Worm (Caenorhabditis elegans) whole organism, L4 larva: ENCODE results near the gene D1086.19.
"Not testable (repeated sequence)": the region's sequence is repeated elsewhere in the genome, so short reads cannot be mapped to it uniquely, and the experiment has no call there.

Experiments
- F10B5.3 ChIP-seq: sonication (generic microtip); optimal IDR thresholded peaks from 2 replicates; lab custom pipeline; 2016; ENCODE audit warnings: mild to moderate bottlenecking, missing genetic modification characterization, missing compliant biosample characterization
- F37D6.2 ChIP-seq: sonication (generic microtip); optimal IDR thresholded peaks from 2 replicates; lab custom pipeline; 2016; ENCODE audit warnings: mild to moderate bottlenecking, missing genetic modification characterization, missing compliant biosample characterization
- F49E8.2 ChIP-seq: sonication (generic microtip); optimal IDR thresholded peaks from 2 replicates; lab custom pipeline; 2016; ENCODE audit warnings: missing compliant biosample characterization, mild to moderate bottlenecking, missing genetic modification characterization, borderline replicate concordance
- T26A8.4 ChIP-seq: fragments of 200-800 bp; sonication (Bioruptor generic); IDR thresholded peaks from 2 replicates; pipeline ENCODE4 v1.3.6; 2022; ENCODE audit warnings: missing genetic modification characterization, missing compliant biosample characterization
- Y105C5A.15 ChIP-seq: fragments of 200-800 bp; sonication (Bioruptor generic); IDR thresholded peaks from 2 replicates; pipeline ENCODE4 v1.3.6; 2022; ENCODE audit warnings: missing genetic modification characterization, missing compliant biosample characterization
- Y48G9A.11 ChIP-seq: fragments of 200-800 bp; sonication (Bioruptor generic); IDR thresholded peaks from 2 replicates; pipeline ENCODE4 v1.3.6; 2022; ENCODE audit warnings: missing genetic modification reagents, missing genetic modification characterization, missing compliant biosample characterization
- Y75B8A.6 ChIP-seq: fragments of 200-800 bp; sonication (Bioruptor generic); IDR thresholded peaks from 2 replicates; pipeline ENCODE4 v1.3.6; 2022; ENCODE audit warnings: missing genetic modification reagents, missing genetic modification characterization, missing compliant biosample characterization
- ZK337.2 ChIP-seq: fragments of 200-800 bp; sonication (Bioruptor generic); IDR thresholded peaks from 2 replicates; pipeline ENCODE4 v1.3.6; 2022; ENCODE audit warnings: missing genetic modification reagents, missing genetic modification characterization, missing compliant biosample characterization
- ZK546.5 ChIP-seq, 2 experiments: sonication (generic microtip); optimal IDR thresholded peaks; 2 replicates each; lab custom pipeline; 2017; ENCODE audit warnings: missing biosample characterization in 2 of 2, missing genetic modification characterization in 2 of 2
- aha-1 ChIP-seq: fragments of 150-350 bp; peaks from one replicate; lab custom pipeline; 2014; ENCODE audit warnings: missing biosample characterization, missing genetic modification characterization
- ceh-20 ChIP-seq: fragments of 200-800 bp; sonication (Bioruptor generic); IDR thresholded peaks from 2 replicates; pipeline ENCODE4 v1.3.6; 2022; ENCODE audit warnings: missing genetic modification reagents, missing genetic modification characterization, missing compliant biosample characterization
- ceh-32 ChIP-seq: sonication (generic microtip); optimal IDR thresholded peaks from 2 replicates; lab custom pipeline; 2016; ENCODE audit warnings: mild to moderate bottlenecking, missing genetic modification characterization, missing compliant biosample characterization; ENCODE audit not compliant: poor library complexity
- ctbp-1 ChIP-seq: fragments of 200-800 bp; sonication (Bioruptor generic); IDR thresholded peaks from 2 replicates; pipeline ENCODE4 v1.3.6; 2022; ENCODE audit warnings: missing genetic modification reagents, missing genetic modification characterization, missing compliant biosample characterization
- daf-8 ChIP-seq: fragments of 200-800 bp; sonication (Bioruptor generic); IDR thresholded peaks from 2 replicates; pipeline ENCODE4 v1.3.6; 2022; ENCODE audit warnings: missing genetic modification characterization, missing compliant biosample characterization
- dmd-9 ChIP-seq: fragments of 200-800 bp; sonication (Bioruptor generic); IDR thresholded peaks from 2 replicates; pipeline ENCODE4 v1.3.6; 2022; ENCODE audit warnings: missing genetic modification reagents, missing genetic modification characterization, missing compliant biosample characterization
- dpl-1 ChIP-seq: fragments of 150-350 bp; optimal IDR thresholded peaks from 2 replicates; lab custom pipeline; 2014; ENCODE audit warnings: missing biosample characterization, missing genetic modification reagents, missing genetic modification characterization
- duxl-1 ChIP-seq: sonication (generic microtip); optimal IDR thresholded peaks from 2 replicates; lab custom pipeline; 2016; ENCODE audit warnings: mild to moderate bottlenecking, missing genetic modification characterization, moderate library complexity, missing compliant biosample characterization; ENCODE audit not compliant: poor library complexity
- gei-8 ChIP-seq: fragments of 200-800 bp; sonication (Bioruptor generic); optimal IDR thresholded peaks from 2 replicates; lab custom pipeline; 2018; ENCODE audit warnings: mild to moderate bottlenecking, missing genetic modification characterization, missing compliant biosample characterization
- hif-1 ChIP-seq, 2 experiments: sonication (generic microtip); optimal IDR thresholded peaks; 2 replicates each; lab custom pipeline; 2016 to 2017; ENCODE audit warnings: missing compliant biosample characterization in 2 of 2, missing genetic modification characterization in 2 of 2, missing genetic modification reagents in 2 of 2, missing genotype in 2 of 2, mild to moderate bottlenecking in 1 of 2
- hlh-11 ChIP-seq: fragments of 200-800 bp; sonication (Bioruptor generic); optimal IDR thresholded peaks from 2 replicates; lab custom pipeline; 2018; ENCODE audit warnings: mild to moderate bottlenecking, missing genetic modification characterization, missing compliant biosample characterization
- hlh-30 ChIP-seq: sonication (generic microtip); optimal IDR thresholded peaks from 2 replicates; lab custom pipeline; 2017; ENCODE audit warnings: antibody characterized with exemption, mild to moderate bottlenecking, missing genetic modification characterization, missing compliant biosample characterization; ENCODE audit not compliant: insufficient read depth
- jun-1 ChIP-seq: fragments of 150-350 bp; optimal IDR thresholded peaks from 2 replicates; lab custom pipeline; 2014; ENCODE audit warnings: missing biosample characterization, missing genetic modification reagents, missing genetic modification characterization
- lin-13 ChIP-seq: fragments of 150-350 bp; optimal IDR thresholded peaks from 2 replicates; lab custom pipeline; 2014; ENCODE audit warnings: missing biosample characterization, missing genetic modification reagents, missing genetic modification characterization
- lin-15B ChIP-seq: fragments of 150-350 bp; sonication (generic microtip); optimal IDR thresholded peaks from 3 replicates; lab custom pipeline; 2014; ENCODE audit warnings: missing biosample characterization, missing genetic modification characterization
- lin-38 ChIP-seq: fragments of 200-800 bp; sonication (Bioruptor generic); IDR thresholded peaks from 2 replicates; pipeline ENCODE4 v1.3.6; 2022; ENCODE audit warnings: missing genetic modification reagents, missing genetic modification characterization, missing compliant biosample characterization
- madf-5 ChIP-seq, 2 experiments: fragments of 200-800 bp; sonication (Bioruptor generic); IDR thresholded peaks; 2 replicates each; pipeline ENCODE4 v1.3.6; 2022; ENCODE audit warnings: missing compliant biosample characterization in 2 of 2, missing genetic modification characterization in 2 of 2
- madf-9 ChIP-seq: fragments of 200-800 bp; sonication (Bioruptor generic); conservative IDR thresholded peaks from 2 replicates; pipeline ENCODE4 v1.3.6; 2022; ENCODE audit warnings: missing genetic modification reagents, missing genetic modification characterization, missing compliant biosample characterization
- mdt-29 ChIP-seq: fragments of 200-800 bp; sonication (Bioruptor generic); IDR thresholded peaks from 2 replicates; pipeline ENCODE4 v1.3.6; 2022; ENCODE audit warnings: missing genetic modification reagents, missing genetic modification characterization, missing compliant biosample characterization
- mep-1 ChIP-seq: fragments of 150-350 bp; sonication (generic microtip); optimal IDR thresholded peaks from 3 replicates; lab custom pipeline; 2014; ENCODE audit warnings: missing biosample characterization, missing genetic modification characterization
- mxl-2 ChIP-seq: fragments of 200-800 bp; sonication (Bioruptor generic); conservative IDR thresholded peaks from 2 replicates; pipeline ENCODE4 v1.3.6; 2022; ENCODE audit warnings: missing genetic modification reagents, missing genetic modification characterization, missing compliant biosample characterization
- mxl-3 ChIP-seq: fragments of 200-800 bp; sonication (Bioruptor generic); optimal IDR thresholded peaks from 2 replicates; lab custom pipeline; 2018; ENCODE audit warnings: mild to moderate bottlenecking, missing genetic modification characterization, missing compliant biosample characterization
- nhr-11 ChIP-seq: fragments of 150-350 bp; optimal IDR thresholded peaks from 2 replicates; lab custom pipeline; 2014; ENCODE audit warnings: missing biosample characterization, missing genetic modification characterization
- nhr-28 ChIP-seq: fragments of 150-350 bp; optimal IDR thresholded peaks from 2 replicates; lab custom pipeline; 2014; ENCODE audit warnings: missing biosample characterization, missing genetic modification characterization
- nhr-41 ChIP-seq: fragments of 200-800 bp; sonication (Bioruptor generic); IDR thresholded peaks from 2 replicates; pipeline ENCODE4 v1.3.6; 2022; ENCODE audit warnings: missing genetic modification reagents, missing genetic modification characterization, missing compliant biosample characterization
- nhr-48 ChIP-seq: sonication (generic microtip); optimal IDR thresholded peaks from 2 replicates; lab custom pipeline; 2016; ENCODE audit warnings: mild to moderate bottlenecking, missing genetic modification characterization, missing compliant biosample characterization
- nhr-77 ChIP-seq: fragments of 150-350 bp; optimal IDR thresholded peaks from 2 replicates; lab custom pipeline; 2014; ENCODE audit warnings: missing biosample characterization, missing genetic modification characterization
- pha-4 ChIP-seq, 2 experiments: fragments of 150-350 bp in 1 of 2; fragments of 200-800 bp in 1 of 2; sonication (Bioruptor generic) in 1 of 2; IDR thresholded peaks in 1 of 2; optimal IDR thresholded peaks in 1 of 2; 2 replicates each; pipeline versions ENCODE4 v1.3.6 to Lab custom; 2014 to 2022; ENCODE audit warnings: missing genetic modification characterization in 2 of 2, missing genetic modification reagents in 2 of 2, missing biosample characterization in 1 of 2, missing compliant biosample characterization in 1 of 2
- php-3 ChIP-seq: fragments of 200-800 bp; sonication (Bioruptor generic); IDR thresholded peaks from 2 replicates; pipeline ENCODE4 v1.3.6; 2022; ENCODE audit warnings: missing genetic modification reagents, missing genetic modification characterization, missing compliant biosample characterization
- rbr-2 ChIP-seq: sonication (generic microtip); optimal IDR thresholded peaks from 2 replicates; lab custom pipeline; 2016; ENCODE audit warnings: missing genotype, missing genetic modification characterization, missing compliant biosample characterization
- saeg-2 ChIP-seq: fragments of 200-800 bp; sonication (Bioruptor generic); IDR thresholded peaks from 2 replicates; pipeline ENCODE4 v1.3.6; 2022; ENCODE audit warnings: missing genetic modification reagents, missing genetic modification characterization, missing compliant biosample characterization
- set-16 ChIP-seq: fragments of 200-800 bp; sonication (Bioruptor generic); IDR thresholded peaks from 2 replicates; pipeline ENCODE4 v1.3.6; 2022; ENCODE audit warnings: missing genetic modification reagents, missing genetic modification characterization, missing compliant biosample characterization
- skn-1 ChIP-seq: fragments of 150-350 bp; optimal IDR thresholded peaks from 2 replicates; lab custom pipeline; 2014; ENCODE audit warnings: missing biosample characterization, missing genetic modification characterization
- vab-7 ChIP-seq: fragments of 200-800 bp; sonication (Bioruptor generic); IDR thresholded peaks from 2 replicates; pipeline ENCODE4 v1.3.6; 2022; ENCODE audit warnings: missing genetic modification reagents, missing genetic modification characterization, missing compliant biosample characterization
- zfp-2 ChIP-seq: sonication (generic microtip); optimal IDR thresholded peaks from 2 replicates; lab custom pipeline; 2016; ENCODE audit warnings: mild to moderate bottlenecking, missing genetic modification characterization, missing compliant biosample characterization
- zip-2 ChIP-seq: fragments of 150-350 bp; optimal IDR thresholded peaks from 2 replicates; lab custom pipeline; 2014; ENCODE audit warnings: missing biosample characterization, missing genetic modification characterization

The D1086.19 gene

ce11 chrV:14088051-14088450 is at the start of gene D1086.19:
Gene D1086.19 (plus strand): TSS chrV:14088351.
- TF ChIP-seq ceh-32 = no peak
- no peak for TF ChIP-seq F49E8.2 (tag; lab: Kevin White, UChicago)
- no peak for TF ChIP-seq mxl-3 (GFP tag; lab: Kevin White, UChicago)
- no peak for TF ChIP-seq zfp-2
- no peak for TF ChIP-seq mdt-29
- TF ChIP-seq mep-1 (tag; lab: Kevin White, UChicago) = no peak

DNA sequence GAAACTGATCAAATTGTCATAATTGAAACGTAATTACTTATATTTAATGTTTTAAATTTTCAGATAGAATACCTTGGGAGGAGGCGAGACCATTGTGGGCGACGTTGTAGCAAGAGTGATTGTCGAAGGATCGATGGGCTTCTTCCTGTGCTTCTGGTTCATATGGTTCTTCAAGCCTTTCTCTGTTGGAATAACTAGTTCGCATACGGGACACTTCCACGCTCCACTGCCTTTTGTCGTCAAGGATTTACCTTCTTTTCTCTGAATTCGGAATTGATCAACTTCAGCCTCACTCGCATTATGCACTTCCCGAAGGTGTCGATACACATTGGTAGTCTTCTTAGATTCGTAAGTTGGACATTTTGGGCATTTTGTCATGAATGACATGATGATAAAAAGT is 38.9 kb upstream of the D1086.19 start, which contains the start of gene F58D12.1:
Gene F58D12.1, plus strand, starts transcription at position 301 of the 400 bp plus-strand sequence.
- not testable (repeated sequence) for TF ChIP-seq ZK546.5 (tag; optimal IDR thresholded peaks at IDR 0.05; lab: Kevin White, UChicago); ZK337.2 (GFP tag; lab: Robert Waterston, UW); lin-15B (tag; lab: Kevin White, UChicago)

DNA sequence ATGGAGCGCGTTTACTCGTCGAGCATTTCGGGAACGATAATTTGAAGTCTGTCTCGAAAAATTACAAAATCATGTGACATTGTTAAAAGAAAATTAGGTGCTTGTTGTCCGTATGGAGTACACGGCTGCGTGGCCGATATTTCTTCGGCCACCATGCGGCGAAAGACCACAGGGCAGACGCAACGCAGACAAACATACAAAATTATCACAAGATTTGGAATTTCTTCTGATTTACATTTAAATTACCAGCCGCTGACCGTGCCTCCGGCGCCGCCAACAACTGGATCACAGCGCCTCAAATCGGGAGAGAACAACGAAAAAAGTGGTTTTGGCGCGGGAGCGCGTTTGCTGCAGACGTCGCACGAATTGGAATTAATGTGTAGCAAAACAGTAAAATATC is 33.1 kb upstream of the D1086.19 start:
- TF ChIP-seq Y105C5A.15 (GFP tag; lab: Robert Waterston, UW) (peak; percentile 89; the same call in 1 of the 2 replicates), lin-38 (GFP tag; lab: Robert Waterston, UW) (peak; percentile 98), ZK337.2 (GFP tag; lab: Robert Waterston, UW) (peak; percentile 99), vab-7 (GFP tag; lab: Robert Waterston, UW) (peak; percentile 94), dpl-1 (peak; percentile 90), jun-1 (tag; lab: Kevin White, UChicago) (peak; percentile 39), madf-9 (peak; percentile 97), pha-4 (GFP tag; IDR thresholded peaks at IDR 0.05; lab: Robert Waterston, UW) (peak; percentile 96), F37D6.2 (peak; percentile 91), aha-1 (tag; lab: Kevin White, UChicago) (peak; percentile 97), rbr-2 (peak; percentile 92), Y48G9A.11 (GFP tag; lab: Robert Waterston, UW) (peak; percentile 92), nhr-77 (peak; percentile 54), zip-2 (tag; lab: Kevin White, UChicago) (peak; percentile 69), Y75B8A.6 (GFP tag; lab: Robert Waterston, UW) (peak; percentile 91; the same call in 1 of the 2 replicates), mxl-3 (GFP tag; lab: Kevin White, UChicago) (peak; percentile 85), dmd-9 (peak; percentile 99), mep-1 (tag; lab: Kevin White, UChicago) (peak; percentile 90), nhr-41 (GFP tag; lab: Robert Waterston, UW) (peak; percentile 74; the same call in 1 of the 2 replicates), duxl-1 (tag; lab: Kevin White, UChicago) (peak; percentile 97), gei-8 (GFP tag; lab: Kevin White, UChicago) (peak; percentile 53), nhr-28 (tag; lab: Kevin White, UChicago) (peak; percentile 72), mxl-2 (GFP tag; lab: Robert Waterston, UW) (peak; percentile 88), saeg-2 (peak; percentile 95), daf-8 (GFP tag; lab: Robert Waterston, UW) (0 out of 2 replicates have a peak, but pooled peaks have one; percentile 28), nhr-11 (tag; lab: Kevin White, UChicago) (peak; percentile 61), php-3 (GFP tag; lab: Robert Waterston, UW) (peak; percentile 97), hlh-30 (peak; percentile 98), ctbp-1 (GFP tag; lab: Robert Waterston, UW) (peak; percentile 98), hif-1 (tag; optimal IDR thresholded peaks at IDR 0.05; lab: Kevin White, UChicago) (peak; percentile 61 to 94), skn-1 (peak; percentile 51), ceh-20 (GFP tag; lab: Robert Waterston, UW) (peak; percentile 98), nhr-48 (peak; percentile 90), lin-13 (GFP tag; lab: Kevin White, UChicago) (peak; percentile 80), zfp-2 (peak; percentile 42), T26A8.4 (GFP tag; lab: Robert Waterston, UW) (peak; percentile 97), hlh-11 (tag; lab: Kevin White, UChicago) (peak; percentile 95), F10B5.3 (tag; lab: Kevin White, UChicago) (peak; percentile 18), madf-5 (GFP tag; IDR thresholded peaks at IDR 0.05; lab: Robert Waterston, UW) (peak; percentile 55 to 97; a peak in 3 of 4 replicates), lin-15B (tag; lab: Kevin White, UChicago) (peak; percentile 14), set-16 (GFP tag; lab: Robert Waterston, UW) (peak; percentile 78)
- not testable (repeated sequence) for TF ChIP-seq pha-4 (tag; optimal IDR thresholded peaks at IDR 0.05; lab: Kevin White, UChicago)
